Fruit fly (Drosophila melanogaster): ENCODE results near the gene Alp13.

Gene Alp13

dm6 chr3R:10075323-10075788 lies at the start of gene Alp13:
Gene Alp13, minus strand, starts transcription at chr3R:10075373.
- TF ChIP-seq gl (tag; optimal IDR thresholded peaks at IDR 0.05) (no peak), CG34367 (tag; optimal IDR thresholded peaks at IDR 0.05) (no peak), CG9948 (tag; optimal IDR thresholded peaks at IDR 0.05) (no peak), CG10348 (GFP tag; IDR thresholded peaks at IDR 0.05) (no peak), CG17806 (tag; optimal IDR thresholded peaks at IDR 0.05) (no peak), CG14655 (GFP tag; optimal IDR thresholded peaks at IDR 0.05) (no peak), CG15710 (tag; optimal IDR thresholded peaks at IDR 0.05) (no peak), CG12605 (GFP tag; IDR thresholded peaks at IDR 0.05) (no peak), Snoo (tag; optimal IDR thresholded peaks at IDR 0.05) (no peak), CG4496 (GFP tag; IDR thresholded peaks at IDR 0.05) (no peak), Pif1A (GFP tag; optimal IDR thresholded peaks at IDR 0.05) (no peak), CG8301 (tag; optimal IDR thresholded peaks at IDR 0.05) (no peak), EcR (GFP tag; optimal IDR thresholded peaks at IDR 0.05) (no peak), fd96Ca (GFP tag; IDR thresholded peaks at IDR 0.05) (no peak)

dm6 chr3R:10124764-10125163 lies 49.6 kb upstream of the Alp13 start:
- TF ChIP-seq fd96Ca (GFP tag; IDR thresholded peaks at IDR 0.05): 0 out of 3 replicates have a peak, but pooled peaks have one; percentile 29
- peak; percentile 45 for TF ChIP-seq CG8301 (tag; optimal IDR thresholded peaks at IDR 0.05)
- TF ChIP-seq CG4496 (GFP tag; IDR thresholded peaks at IDR 0.05): peak; percentile 41; the same call in 1 of the 3 replicates
- TF ChIP-seq CG15710 (tag; optimal IDR thresholded peaks at IDR 0.05): no peak
- peak; percentile 42; the same call in 1 of the 2 replicates for TF ChIP-seq Ets98B (GFP tag; IDR thresholded peaks at IDR 0.05)
- TF ChIP-seq CG14655 (GFP tag; optimal IDR thresholded peaks at IDR 0.05): peak; percentile 52

dm6 chr3R:10121266-10121904 lies 46.2 kb upstream of the Alp13 start, which contains the start of the genes gammaSnap2 and ATPsynepsilonL:
Gene gammaSnap2, minus strand, starts transcription at chr3R:10121400.
Gene ATPsynepsilonL, plus strand, starts transcription at chr3R:10121773.
- TF ChIP-seq CG15710 (tag; optimal IDR thresholded peaks at IDR 0.05) (no peak), CG17806 (tag; optimal IDR thresholded peaks at IDR 0.05) (peak; percentile 18)

- TF ChIP-seq Pif1A (GFP tag; optimal IDR thresholded peaks at IDR 0.05) (no peak), CG9948 (tag; optimal IDR thresholded peaks at IDR 0.05) (no peak), CG13204 (GFP tag; optimal IDR thresholded peaks at IDR 0.05) (no peak), CG15710 (tag; optimal IDR thresholded peaks at IDR 0.05) (no peak), CG17806 (tag; optimal IDR thresholded peaks at IDR 0.05) (no peak), CG4496 (GFP tag; IDR thresholded peaks at IDR 0.05) (no peak), CG14655 (GFP tag; optimal IDR thresholded peaks at IDR 0.05) (no peak), CG32121 (GFP tag; IDR thresholded peaks at IDR 0.05) (no peak), Snoo (tag; optimal IDR thresholded peaks at IDR 0.05) (no peak), rn (GFP tag; IDR thresholded peaks at IDR 0.05) (no peak), fd96Ca (GFP tag; IDR thresholded peaks at IDR 0.05) (no peak), CG12605 (GFP tag; IDR thresholded peaks at IDR 0.05) (no peak), EcR (GFP tag; optimal IDR thresholded peaks at IDR 0.05) (no peak), D1 (tag; optimal IDR thresholded peaks at IDR 0.05) (no peak)
Measured at dm6 chr3R:10119592-10119991, 44.4 kb upstream of the Alp13 start.

dm6 chr3R:10115797-10116196 lies 40.6 kb upstream of the Alp13 start:
- TF ChIP-seq CG8159 (tag; optimal IDR thresholded peaks at IDR 0.05): no peak
- TF ChIP-seq Snoo (tag; optimal IDR thresholded peaks at IDR 0.05): no peak
- TF ChIP-seq Pif1B (GFP tag; optimal IDR thresholded peaks at IDR 0.05): no peak
- TF ChIP-seq CG34367 (tag; optimal IDR thresholded peaks at IDR 0.05): no peak
- no peak for TF ChIP-seq fd96Ca (GFP tag; IDR thresholded peaks at IDR 0.05)
- TF ChIP-seq CG14655 (GFP tag; optimal IDR thresholded peaks at IDR 0.05): no peak

dm6 chr3R:10114915-10115534 lies 39.9 kb upstream of the Alp13 start:
- TF ChIP-seq Ets98B (GFP tag; IDR thresholded peaks at IDR 0.05): no peak
- peak; percentile 42 for TF ChIP-seq gl (tag; optimal IDR thresholded peaks at IDR 0.05)
- peak; percentile 40 for TF ChIP-seq CG14655 (GFP tag; optimal IDR thresholded peaks at IDR 0.05)
- no peak for TF ChIP-seq Snoo (tag; optimal IDR thresholded peaks at IDR 0.05)
- peak; percentile 30 for TF ChIP-seq EcR (GFP tag; optimal IDR thresholded peaks at IDR 0.05)
- TF ChIP-seq Pif1A (GFP tag; optimal IDR thresholded peaks at IDR 0.05): peak; percentile 24
- TF ChIP-seq CG8159 (tag; optimal IDR thresholded peaks at IDR 0.05): peak; percentile 13

- TF ChIP-seq CG12605 (GFP tag; IDR thresholded peaks at IDR 0.05) (no peak), CG32121 (GFP tag; IDR thresholded peaks at IDR 0.05) (no peak), CG14655 (GFP tag; optimal IDR thresholded peaks at IDR 0.05) (no peak), Ets98B (GFP tag; IDR thresholded peaks at IDR 0.05) (no peak), Pif1B (GFP tag; optimal IDR thresholded peaks at IDR 0.05) (no peak), Snoo (tag; optimal IDR thresholded peaks at IDR 0.05) (no peak), EcR (GFP tag; optimal IDR thresholded peaks at IDR 0.05) (no peak), CG8159 (tag; optimal IDR thresholded peaks at IDR 0.05) (no peak), CG10348 (GFP tag; IDR thresholded peaks at IDR 0.05) (no peak), D1 (tag; optimal IDR thresholded peaks at IDR 0.05) (no peak), gl (tag; optimal IDR thresholded peaks at IDR 0.05) (no peak), CG13204 (GFP tag; optimal IDR thresholded peaks at IDR 0.05) (no peak), rn (GFP tag; IDR thresholded peaks at IDR 0.05) (no peak), CG34367 (tag; optimal IDR thresholded peaks at IDR 0.05) (no peak)
Measured at dm6 chr3R:10113746-10114145, 38.6 kb upstream of the Alp13 start.

All from whole organism, pupa.